Fruit fly (Drosophila melanogaster): ENCODE results near the gene CG42780.

CG42780 gene

dm6 chrX:7302329-7302728 is 29.7 kb downstream of the CG42780 start (continued):
- TF ChIP-seq sd (tag; optimal IDR thresholded peaks at IDR 0.05) (no peak), salm (tag; optimal IDR thresholded peaks at IDR 0.05) (no peak), Trl (optimal IDR thresholded peaks at IDR 0.05) (no peak), Trl (GFP tag; optimal IDR thresholded peaks at IDR 0.05) (no peak), Six4 (GFP tag; optimal IDR thresholded peaks at IDR 0.05) (no peak), NFAT (GFP tag; IDR thresholded peaks at IDR 0.05) (no peak), kni (GFP tag; optimal IDR thresholded peaks at IDR 0.05) (no peak), Max (GFP tag; optimal IDR thresholded peaks at IDR 0.05) (no peak), Asciz (GFP tag; optimal IDR thresholded peaks at IDR 0.05) (peak; percentile 21), gce (GFP tag; IDR thresholded peaks at IDR 0.05) (no peak), ro (GFP tag; IDR thresholded peaks at IDR 0.05) (no peak), zfh2 (GFP tag; optimal IDR thresholded peaks at IDR 0.05) (no peak), br (optimal IDR thresholded peaks at IDR 0.05) (no peak), CG8765 (GFP tag; IDR thresholded peaks at IDR 0.05) (no peak), cad (GFP tag; optimal IDR thresholded peaks at IDR 0.05) (no peak), Camta (GFP tag; optimal IDR thresholded peaks at IDR 0.05) (no peak), bigmax (GFP tag; optimal IDR thresholded peaks at IDR 0.05) (no peak), sna (GFP tag; IDR thresholded peaks at IDR 0.05; ENCODE audit: partially characterized antibody) (no peak), dimm (GFP tag; IDR thresholded peaks at IDR 0.05) (no peak), CG9876 (GFP tag; optimal IDR thresholded peaks at IDR 0.05) (no peak), CG5953 (GFP tag; IDR thresholded peaks at IDR 0.05) (no peak), Deaf1 (tag; optimal IDR thresholded peaks at IDR 0.05) (no peak), repo (GFP tag; optimal IDR thresholded peaks at IDR 0.05) (no peak), D19B (GFP tag; optimal IDR thresholded peaks at IDR 0.05) (no peak), HLH3B (GFP tag; IDR thresholded peaks at IDR 0.05) (peak; percentile 33; the same call in 1 of the 2 replicates), chinmo (GFP tag; IDR thresholded peaks at IDR 0.05; ENCODE audit: partially characterized antibody) (no peak), HLHmδ (GFP tag; optimal IDR thresholded peaks at IDR 0.05) (no peak), CG10979 (tag; optimal IDR thresholded peaks at IDR 0.05) (peak; percentile 49), yki (optimal IDR thresholded peaks at IDR 0.05) (no peak), Bdp1 (GFP tag; optimal IDR thresholded peaks at IDR 0.05) (no peak), Doc3 (GFP tag; IDR thresholded peaks at IDR 0.05; ENCODE audit: partially characterized antibody) (no peak), CG2129 (GFP tag; IDR thresholded peaks at IDR 0.05; ENCODE audit: partially characterized antibody) (no peak), lmd (GFP tag; IDR thresholded peaks at IDR 0.05) (peak; percentile 51), CG3065 (GFP tag; optimal IDR thresholded peaks at IDR 0.05) (no peak), Atf6 (GFP tag; IDR thresholded peaks at IDR 0.05) (no peak), slou (GFP tag; optimal IDR thresholded peaks at IDR 0.05) (no peak), CG7987 (GFP tag; optimal IDR thresholded peaks at IDR 0.05) (no peak), row (GFP tag; IDR thresholded peaks at IDR 0.05) (peak; percentile 55), CG11696 (GFP tag; IDR thresholded peaks at IDR 0.05) (no peak), ewg (GFP tag; optimal IDR thresholded peaks at IDR 0.05) (peak; percentile 4), D19A (tag; optimal IDR thresholded peaks at IDR 0.05) (no peak), HLH4C (GFP tag; IDR thresholded peaks at IDR 0.05; ENCODE audit: partially characterized antibody) (no peak), gcm2 (GFP tag; optimal IDR thresholded peaks at IDR 0.05) (no peak), esg (GFP tag; conservative IDR thresholded peaks at IDR 0.05) (peak; percentile 14; the same call in 1 of the 2 replicates), Fer2 (tag; optimal IDR thresholded peaks at IDR 0.05) (no peak), Dip3 (GFP tag; optimal IDR thresholded peaks at IDR 0.05) (no peak), Bteb2 (GFP tag; optimal IDR thresholded peaks at IDR 0.05) (no peak), rib (GFP tag; IDR thresholded peaks at IDR 0.05) (no peak), grn (GFP tag; optimal IDR thresholded peaks at IDR 0.05) (no peak), CG7372 (GFP tag; IDR thresholded peaks at IDR 0.05) (no peak), fd64A (GFP tag; optimal IDR thresholded peaks at IDR 0.05) (no peak), CG6654 (GFP tag; optimal IDR thresholded peaks at IDR 0.05) (no peak), en (GFP tag; optimal IDR thresholded peaks at IDR 0.05) (no peak), stc (GFP tag; IDR thresholded peaks at IDR 0.05) (0 out of 2 replicates have a peak, but pooled peaks have one; percentile 16)
